Worm (Caenorhabditis elegans) whole organism, late embryonic: ENCODE results near the gene F02D10.2.

Experiments used
- ceh-2 ChIP-seq: sonication (generic microtip); optimal IDR thresholded peaks from 2 replicates; lab custom pipeline; 2016; ENCODE audit warnings: missing genotype, missing genetic modification characterization, missing compliant biosample characterization
- ceh-22 ChIP-seq: sonication (generic microtip); optimal IDR thresholded peaks from 2 replicates; lab custom pipeline; 2017; ENCODE audit warnings: missing biosample characterization, missing genetic modification characterization
- dmd-4 ChIP-seq: sonication (generic microtip); optimal IDR thresholded peaks from 2 replicates; lab custom pipeline; 2016; ENCODE audit warnings: borderline replicate concordance, missing genetic modification characterization, missing compliant biosample characterization
- dve-1 ChIP-seq: sonication (generic microtip); optimal IDR thresholded peaks from 2 replicates; lab custom pipeline; 2017; ENCODE audit warnings: antibody characterized with exemption, mild to moderate bottlenecking, missing genetic modification characterization, missing compliant biosample characterization
- elt-4 ChIP-seq: sonication (generic microtip); optimal IDR thresholded peaks from 2 replicates; lab custom pipeline; 2016; ENCODE audit warnings: missing genetic modification characterization, missing compliant biosample characterization
- fkh-10 ChIP-seq: fragments of 150-350 bp; optimal IDR thresholded peaks from 2 replicates; lab custom pipeline; 2014; ENCODE audit warnings: missing biosample characterization, missing genetic modification reagents, missing genetic modification characterization
- nfya-1 ChIP-seq: sonication (generic microtip); optimal IDR thresholded peaks from 2 replicates; lab custom pipeline; 2017; ENCODE audit warnings: missing genetic modification characterization, mild to moderate bottlenecking, missing compliant biosample characterization, antibody characterized with exemption, moderate library complexity
- nhr-11 ChIP-seq: fragments of 150-350 bp; optimal IDR thresholded peaks from 2 replicates; lab custom pipeline; 2014; ENCODE audit warnings: missing biosample characterization, missing genetic modification characterization
- nhr-232 ChIP-seq: sonication (generic microtip); optimal IDR thresholded peaks from 2 replicates; lab custom pipeline; 2016; ENCODE audit warnings: missing genetic modification characterization, missing compliant biosample characterization
- pag-3 ChIP-seq: sonication (generic microtip); optimal IDR thresholded peaks from 2 replicates; lab custom pipeline; 2016; ENCODE audit warnings: missing compliant biosample characterization, missing genetic modification characterization, borderline replicate concordance
- pha-4 ChIP-seq: fragments of 150-350 bp; optimal IDR thresholded peaks from 2 replicates; lab custom pipeline; 2018; ENCODE audit warnings: missing biosample characterization, missing genetic modification reagents, missing genetic modification characterization
- unc-55 ChIP-seq: sonication (generic microtip); optimal IDR thresholded peaks from 2 replicates; lab custom pipeline; 2017; ENCODE audit warnings: missing biosample characterization, missing genetic modification reagents, missing genetic modification characterization
- unc-86 ChIP-seq: sonication (generic microtip); optimal IDR thresholded peaks from 2 replicates; lab custom pipeline; 2016; ENCODE audit warnings: missing genetic modification characterization, missing compliant biosample characterization

- no peak for TF ChIP-seq nhr-232
- no peak for TF ChIP-seq ceh-2
- TF ChIP-seq ceh-22 = no peak
- TF ChIP-seq nhr-11 (tag; lab: Kevin White, UChicago) = no peak
- TF ChIP-seq dmd-4 = no peak
- TF ChIP-seq nfya-1 (tag; lab: Kevin White, UChicago) = no peak
- no peak for TF ChIP-seq dve-1
- no peak for TF ChIP-seq fkh-10 (GFP tag; lab: Kevin White, UChicago)
- no peak for TF ChIP-seq pag-3 (tag; lab: Kevin White, UChicago)
- TF ChIP-seq unc-55 = no peak
- no peak for TF ChIP-seq pha-4 (tag; lab: Kevin White, UChicago)
- TF ChIP-seq elt-4 (tag; lab: Kevin White, UChicago) = no peak
- no peak for TF ChIP-seq unc-86 (tag; lab: Kevin White, UChicago)
Measured at ce11 chrX:13435116-13435515, 28.6 kb downstream of the F02D10.2 start.
